Fruit fly (Drosophila melanogaster): Measurements from ENCODE around the gene CG32808.
A peak's percentile ranks its signal among the peaks of the same experiment; 100 is the strongest.

dm6 chrX:1480426-1480825 is 10.8 kb upstream of the CG32808 start:
- TF ChIP-seq dmrt93B (GFP tag; optimal IDR thresholded peaks at IDR 0.05) (no peak), Vsx2 (GFP tag; optimal IDR thresholded peaks at IDR 0.05; ENCODE audit: partially characterized antibody) (no peak), Hr83 (GFP tag; optimal IDR thresholded peaks at IDR 0.05; ENCODE audit: poor library complexity, severe bottlenecking) (no peak), Rel (GFP tag; optimal IDR thresholded peaks at IDR 0.05) (no peak), Rel (tag; optimal IDR thresholded peaks at IDR 0.05) (peak; percentile 33), psq (GFP tag; optimal IDR thresholded peaks at IDR 0.05) (no peak), woc (GFP tag; optimal IDR thresholded peaks at IDR 0.05) (no peak), usp (GFP tag; optimal IDR thresholded peaks at IDR 0.05) (no peak)

Measured in whole organism, wandering third instar larva.